Worm (Caenorhabditis elegans): Measurements from ENCODE around the gene Y69A2AR.28.

Y69A2AR.28 gene

ce11 chrIV:2610409-2610808 lies 2.5 kb downstream of the Y69A2AR.28 start, which contains the start of gene Y69A2AR.32:
TSS of gene Y69A2AR.32 (plus strand) at chrIV:2610436.
- no peak for TF ChIP-seq unc-62 (GFP tag; optimal IDR thresholded peaks at IDR 0.05)

DNA sequence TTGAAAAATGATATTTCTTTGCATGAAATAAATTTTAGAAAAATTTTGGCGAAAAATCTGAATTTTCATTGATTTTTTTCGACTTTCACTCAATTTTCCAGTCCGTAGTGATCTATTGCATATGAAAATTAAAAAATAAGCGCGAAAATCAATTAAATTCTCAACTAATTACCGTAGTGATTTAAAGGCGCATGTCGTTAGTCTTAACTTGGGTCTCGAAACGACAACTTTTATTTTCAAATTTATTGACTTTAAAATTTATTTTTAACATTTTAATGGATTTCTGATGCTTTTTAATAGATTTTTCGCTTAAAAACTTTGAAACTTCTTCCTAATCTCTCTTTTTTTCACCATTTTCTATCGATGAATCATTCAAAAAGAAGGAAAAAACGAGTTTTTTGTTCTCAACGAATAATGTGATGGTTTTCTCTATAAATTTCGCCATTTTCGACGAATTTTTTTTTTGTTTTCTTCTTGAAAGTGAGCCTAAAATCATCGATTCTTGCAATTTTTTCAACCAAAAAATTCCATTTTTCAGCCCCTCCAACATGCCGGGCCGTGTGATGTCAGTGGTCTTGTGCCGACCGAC lies 5.3 kb downstream of the Y69A2AR.28 start, which contains the start of gene vamp-7:
TSS of gene vamp-7 (plus strand) at position 539 of the 589 bp plus-strand sequence.
- no peak for TF ChIP-seq unc-62 (GFP tag; optimal IDR thresholded peaks at IDR 0.05)

- no peak for TF ChIP-seq unc-62 (GFP tag; optimal IDR thresholded peaks at IDR 0.05)
These were observed 6.3 kb downstream of the Y69A2AR.28 start for ce11 chrIV:2606572-2606971.

ce11 chrIV:2603556-2604021 lies 9.3 kb downstream of the Y69A2AR.28 start:
- no peak for TF ChIP-seq unc-62 (GFP tag; optimal IDR thresholded peaks at IDR 0.05)

DNA sequence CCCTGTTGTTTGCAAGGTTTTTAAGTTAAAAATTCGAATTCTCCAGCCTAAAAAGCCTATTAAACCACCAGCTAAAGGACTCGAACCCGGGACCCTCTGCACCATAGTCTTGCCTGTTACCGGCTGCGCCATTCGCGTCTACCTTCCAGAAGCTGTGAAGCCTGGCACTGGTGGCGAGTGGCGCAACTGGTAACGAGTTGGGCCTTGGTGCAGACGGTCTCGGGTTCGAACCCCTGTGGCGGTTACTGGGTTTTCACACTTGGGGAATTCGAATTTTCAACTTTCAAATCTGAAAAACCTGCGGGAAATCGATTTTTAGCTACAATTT lies 10.0 kb downstream of the Y69A2AR.28 start:
- TF ChIP-seq unc-62 (GFP tag; optimal IDR thresholded peaks at IDR 0.05): no peak

DNA sequence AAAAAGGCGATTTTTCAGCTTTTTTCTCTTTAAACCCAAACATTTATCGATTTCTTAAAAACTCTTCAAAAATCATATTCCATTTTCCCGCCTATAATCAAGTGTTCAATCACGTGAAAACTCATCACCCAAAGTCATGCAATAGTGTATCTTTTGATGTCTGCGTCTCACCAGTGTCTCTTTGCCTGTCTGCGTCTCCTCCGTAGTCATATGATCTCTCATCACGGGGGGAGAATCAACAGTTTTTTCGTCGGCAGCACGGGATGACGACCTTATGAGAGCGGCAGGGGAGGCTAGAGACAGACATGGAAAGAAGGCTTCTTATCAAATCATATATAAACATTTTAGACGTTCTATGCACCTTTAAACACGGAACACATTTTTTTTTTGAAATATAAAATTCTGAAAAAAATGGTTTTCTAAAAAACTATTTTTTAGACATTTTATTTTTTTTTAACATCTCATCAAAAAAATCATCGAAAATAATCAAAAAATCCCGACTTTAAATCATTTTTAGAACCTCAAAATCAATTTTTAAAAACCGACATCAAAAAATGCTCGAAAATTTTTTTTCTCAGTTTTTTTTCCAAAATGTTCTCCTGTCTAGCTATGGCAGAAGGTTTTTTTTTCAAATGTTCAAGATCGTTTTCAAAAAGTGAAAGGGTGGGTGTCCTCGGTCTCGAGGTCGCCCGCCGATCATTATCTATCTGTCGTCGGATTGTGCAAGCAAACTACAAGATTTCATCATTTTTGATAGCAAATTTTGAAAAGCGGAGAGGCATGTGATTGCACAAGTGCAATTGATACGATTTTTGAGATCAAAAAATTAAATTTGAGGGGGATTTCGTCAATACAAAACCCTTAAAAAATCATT lies 10.6 kb downstream of the Y69A2AR.28 start:
- no peak for TF ChIP-seq unc-62 (GFP tag; optimal IDR thresholded peaks at IDR 0.05)

ce11 chrIV:2600841-2601240 lies 12.0 kb downstream of the Y69A2AR.28 start, which contains the start of gene epg-9:
TSS of gene epg-9 (plus strand) at chrIV:2601141.
- no peak for TF ChIP-seq unc-62 (GFP tag; optimal IDR thresholded peaks at IDR 0.05)

DNA sequence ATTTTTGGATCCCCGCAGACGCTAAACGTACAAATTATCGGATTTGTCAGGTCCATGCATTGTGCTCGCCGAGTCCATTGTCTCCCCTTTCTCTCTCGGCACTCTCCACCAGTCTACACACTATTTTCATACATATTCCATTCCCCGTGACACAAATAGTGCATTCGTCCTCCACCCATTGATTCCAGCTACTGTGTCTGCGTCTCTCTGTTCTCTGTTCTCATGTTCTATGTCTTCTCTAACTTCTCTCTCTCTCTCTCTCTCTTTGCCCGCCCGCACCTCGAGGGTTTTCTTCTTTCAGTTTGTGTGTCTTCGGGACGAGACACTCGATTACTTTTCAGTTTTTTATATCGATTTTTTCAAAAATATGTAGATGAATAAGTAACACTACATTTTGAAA lies 13.2 kb downstream of the Y69A2AR.28 start:
- TF ChIP-seq unc-62 (GFP tag; optimal IDR thresholded peaks at IDR 0.05): no peak

DNA sequence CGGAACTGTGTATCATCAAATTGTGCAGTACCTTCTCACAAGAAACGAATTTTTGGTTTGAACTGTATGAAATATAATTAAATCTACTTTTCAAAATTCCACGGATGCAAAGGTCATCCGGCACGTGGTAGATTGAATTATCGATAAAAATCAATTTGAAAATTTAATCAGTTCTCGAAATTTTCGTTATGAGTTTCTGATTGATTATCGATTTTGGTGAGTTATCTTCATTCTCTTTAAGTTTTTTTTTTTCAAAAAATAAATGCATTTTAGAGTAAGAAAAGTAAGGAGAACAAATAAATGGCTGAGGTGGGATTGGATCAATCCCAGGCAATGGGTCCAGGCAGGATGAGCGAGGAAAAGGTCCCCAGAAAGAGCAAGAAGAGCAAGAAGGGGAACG lies 15.4 kb downstream of the Y69A2AR.28 start, which contains the start of gene Y69A2AR.47:
TSS of gene Y69A2AR.47 (plus strand) at position 301 of the 400 bp plus-strand sequence.
- TF ChIP-seq unc-62 (GFP tag; optimal IDR thresholded peaks at IDR 0.05): no peak

ce11 chrIV:2581483-2581882 lies 31.4 kb downstream of the Y69A2AR.28 start, which contains the start of gene nhr-242:
TSS of gene nhr-242 (minus strand) at chrIV:2581583.
- no peak for TF ChIP-seq unc-62 (GFP tag; optimal IDR thresholded peaks at IDR 0.05)

- TF ChIP-seq unc-62 (GFP tag; optimal IDR thresholded peaks at IDR 0.05): no peak
These were observed 39.7 kb downstream of the Y69A2AR.28 start for ce11 chrIV:2573122-2573521.

DNA sequence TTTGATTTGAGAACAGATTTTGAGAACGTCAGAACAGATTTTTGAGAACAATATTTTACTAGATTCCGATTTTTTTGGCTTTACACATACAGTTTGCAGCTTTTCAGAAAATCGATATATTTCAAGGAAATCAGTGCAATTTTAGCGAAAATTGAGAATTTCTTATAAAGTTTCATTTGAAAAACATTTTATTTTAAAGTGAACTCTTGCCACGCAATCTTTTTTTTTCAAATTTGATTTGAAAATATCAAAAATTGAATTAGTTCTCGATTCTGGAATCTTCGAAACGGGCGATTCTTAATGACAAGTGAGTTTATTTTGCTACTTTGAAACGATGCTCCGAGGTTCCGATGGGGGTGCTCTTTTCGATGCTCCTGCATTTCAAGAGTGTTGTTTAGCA lies 40.8 kb downstream of the Y69A2AR.28 start, which contains the start of gene Y69A2AR.51:
TSS of gene Y69A2AR.51 (plus strand) at position 301 of the 400 bp plus-strand sequence.
- TF ChIP-seq unc-62 (GFP tag; optimal IDR thresholded peaks at IDR 0.05): no peak

DNA sequence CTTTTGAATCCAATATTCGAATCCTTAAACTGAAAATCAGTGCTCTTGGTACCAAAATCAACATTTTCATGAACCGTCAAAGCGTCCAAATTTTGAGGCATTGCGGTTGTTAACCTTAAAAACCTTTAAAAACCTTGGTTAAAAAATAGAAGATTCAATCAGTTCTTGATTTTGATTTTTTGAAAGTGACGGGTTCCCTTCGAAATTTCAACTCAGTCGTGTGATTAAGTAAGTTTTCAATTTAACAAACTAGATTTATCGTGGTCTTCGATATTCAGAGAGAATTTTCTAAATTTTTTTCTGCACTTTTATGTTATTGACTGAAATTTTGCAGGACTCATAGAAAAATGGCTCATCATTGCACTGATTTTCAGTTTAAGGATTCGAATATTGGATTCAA lies 44.6 kb downstream of the Y69A2AR.28 start, which contains the start of the genes Y69A2AR.25 and Y69A2AR.12:
TSS of gene Y69A2AR.25 (minus strand) at position 101 of the 400 bp plus-strand sequence.
TSS of gene Y69A2AR.12 (plus strand) at position 348 of the 400 bp plus-strand sequence.
- no peak for TF ChIP-seq unc-62 (GFP tag; optimal IDR thresholded peaks at IDR 0.05)

DNA sequence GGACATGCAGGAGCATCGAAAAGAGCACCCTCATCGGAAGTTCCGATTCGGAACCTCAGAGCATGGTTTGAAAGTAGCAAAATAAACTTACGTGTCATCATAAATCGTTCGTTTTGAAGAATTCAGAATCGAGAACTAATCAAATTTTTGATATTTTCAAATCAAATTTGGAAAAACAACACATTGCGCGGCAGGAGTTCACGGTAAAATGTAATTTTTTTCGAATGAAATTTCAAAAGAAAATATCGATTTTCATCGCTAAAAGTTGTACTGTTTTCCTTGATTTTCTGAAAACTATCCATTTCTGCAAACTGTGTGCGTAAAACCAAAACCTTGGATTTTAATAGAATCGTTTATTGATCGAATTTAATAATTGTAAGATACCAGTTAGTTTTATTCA lies 48.9 kb downstream of the Y69A2AR.28 start, which contains the start of gene Y69A2AR.24:
TSS of gene Y69A2AR.24 (minus strand) at position 101 of the 400 bp plus-strand sequence.
- no peak for TF ChIP-seq unc-62 (GFP tag; optimal IDR thresholded peaks at IDR 0.05)

Data from whole organism, dauer.